Worm (Caenorhabditis elegans) whole organism, early embryonic: Measurements from ENCODE around the gene B0507.2.

Experiments used
- B0310.2 ChIP-seq: sonication (generic microtip); optimal IDR thresholded peaks from 2 replicates; lab custom pipeline; 2016; ENCODE audit warnings: mild to moderate bottlenecking, missing genetic modification characterization, missing compliant biosample characterization
- ama-1 ChIP-seq: fragments of 150-350 bp; optimal IDR thresholded peaks from 2 replicates; lab custom pipeline; 2014
- sea-1 ChIP-seq: fragments of 200-800 bp; sonication (Bioruptor generic); conservative IDR thresholded peaks from 2 replicates; pipeline ENCODE4 v1.3.6; 2022; ENCODE audit warnings: missing genetic modification characterization, missing compliant biosample characterization

- TF ChIP-seq sea-1 (GFP tag; lab: Robert Waterston, UW), result no peak
- TF ChIP-seq B0310.2 (tag; lab: Kevin White, UChicago), result no peak
- TF ChIP-seq ama-1, result no peak
These were observed 28.1 kb downstream of the B0507.2 start for ce11 chrV:8802252-8802651.
